Fruit fly (Drosophila melanogaster) whole organism, embryonic: Measurements from ENCODE around the gene cue.

Experiments
- Abd-B ChIP-seq: fragments of 200-800 bp; sonication (Bioruptor generic); optimal IDR thresholded peaks from 2 replicates; lab custom pipeline; 2018; ENCODE audit warnings: missing biosample characterization, mild to moderate bottlenecking, missing genetic modification characterization, moderate library complexity
- Adf1 ChIP-seq: fragments of 200-800 bp; sonication (Bioruptor generic); IDR thresholded peaks from 2 replicates; pipeline ENCODE4 v1.3.6; 2022; ENCODE audit warnings: missing biosample characterization, missing genetic modification characterization
- B-H1 ChIP-seq: fragments of 200-800 bp; sonication (Bioruptor generic); IDR thresholded peaks from 3 replicates; pipeline ENCODE4 v1.3.6; 2022; ENCODE audit warnings: missing biosample characterization, missing genetic modification characterization
- CG11723 ChIP-seq: fragments of 200-800 bp; sonication (Bioruptor generic); optimal IDR thresholded peaks from 2 replicates; lab custom pipeline; 2017; ENCODE audit warnings: missing biosample characterization, mild to moderate bottlenecking, missing genetic modification characterization
- CG14014 ChIP-seq: fragments of 200-800 bp; sonication (Bioruptor generic); IDR thresholded peaks from 2 replicates; pipeline ENCODE4 v1.3.6; 2022; ENCODE audit warnings: missing biosample characterization, missing genetic modification characterization
- CG14050 ChIP-seq: fragments of 200-800 bp; sonication (Bioruptor generic); IDR thresholded peaks from 3 replicates; pipeline ENCODE4 v1.3.6; 2022; ENCODE audit warnings: missing biosample characterization, missing genetic modification characterization
- CG14667 ChIP-seq: fragments of 200-800 bp; sonication (Bioruptor generic); IDR thresholded peaks from 2 replicates; pipeline ENCODE4 v1.3.6; 2022; ENCODE audit warnings: missing biosample characterization, missing genetic modification characterization
- CG15011 ChIP-seq: fragments of 200-800 bp; sonication (Bioruptor generic); optimal IDR thresholded peaks from 3 replicates; lab custom pipeline; 2018; ENCODE audit warnings: missing biosample characterization, mild to moderate bottlenecking, missing genetic modification characterization
- CG16813 ChIP-seq: fragments of 200-800 bp; sonication (Bioruptor generic); IDR thresholded peaks from 3 replicates; pipeline ENCODE4 v1.3.6; 2022; ENCODE audit warnings: missing biosample characterization, missing genetic modification characterization; ENCODE audit not compliant: partially characterized antibody
- CG2199 ChIP-seq: fragments of 200-800 bp; sonication (Bioruptor generic); IDR thresholded peaks from 3 replicates; pipeline ENCODE4 v1.3.6; 2022; ENCODE audit warnings: missing biosample characterization, missing genetic modification characterization
- CG33557 ChIP-seq: fragments of 200-800 bp; sonication (Bioruptor generic); optimal IDR thresholded peaks from 2 replicates; lab custom pipeline; 2019; ENCODE audit warnings: missing biosample characterization, mild to moderate bottlenecking, missing genetic modification characterization, moderate library complexity
- CG3726 ChIP-seq: fragments of 200-800 bp; sonication (Bioruptor generic); IDR thresholded peaks from 3 replicates; pipeline ENCODE4, ENCODE4 v1.3.6; 2022; ENCODE audit warnings: missing biosample characterization, missing genetic modification characterization
- CG5180 ChIP-seq: fragments of 200-800 bp; sonication (Bioruptor generic); optimal IDR thresholded peaks from 3 replicates; lab custom pipeline; 2017; ENCODE audit warnings: missing biosample characterization, missing genetic modification characterization, mild to moderate bottlenecking, moderate library complexity, missing genetic modification reagents
- CG6689 ChIP-seq: fragments of 200-800 bp; sonication (Bioruptor generic); IDR thresholded peaks from 2 replicates; pipeline ENCODE4 v1.3.6; 2022; ENCODE audit warnings: missing biosample characterization, missing genetic modification characterization
- CG6765 ChIP-seq: fragments of 200-800 bp; sonication (Bioruptor generic); optimal IDR thresholded peaks from 3 replicates; lab custom pipeline; 2017; ENCODE audit warnings: missing biosample characterization, mild to moderate bottlenecking, missing genetic modification characterization
- CHES-1-like ChIP-seq: fragments of 200-800 bp; sonication (Bioruptor generic); optimal IDR thresholded peaks from 2 replicates; lab custom pipeline; 2016; ENCODE audit warnings: missing biosample characterization, missing genetic modification characterization
- Dbx ChIP-seq: fragments of 200-800 bp; sonication (Bioruptor generic); IDR thresholded peaks from 3 replicates; pipeline ENCODE4 v1.3.6; 2022; ENCODE audit warnings: missing biosample characterization, missing genetic modification characterization
- Dll ChIP-seq: fragments of 200-800 bp; sonication (Bioruptor generic); IDR thresholded peaks from 4 replicates; pipeline ENCODE4 v1.3.6; 2022; ENCODE audit warnings: missing biosample characterization, missing genetic modification characterization; ENCODE audit not compliant: partially characterized antibody
- Doc2 ChIP-seq: fragments of 200-800 bp; sonication (Bioruptor generic); IDR thresholded peaks from 2 replicates; pipeline ENCODE4 v1.3.6; 2022; ENCODE audit warnings: missing biosample characterization, missing genetic modification characterization
- Drgx ChIP-seq: fragments of 200-800 bp; sonication (Bioruptor generic); IDR thresholded peaks from 2 replicates; pipeline ENCODE4 v1.3.6; 2022; ENCODE audit warnings: missing biosample characterization, missing genetic modification characterization
- Ets97D ChIP-seq: fragments of 200-800 bp; sonication (Bioruptor generic); optimal IDR thresholded peaks from 3 replicates; lab custom pipeline; 2016; ENCODE audit warnings: missing biosample characterization, missing genetic modification characterization
- Fer2 ChIP-seq: fragments of 200-800 bp; sonication (Bioruptor generic); optimal IDR thresholded peaks from 2 replicates; lab custom pipeline; 2018; ENCODE audit warnings: missing biosample characterization, mild to moderate bottlenecking, missing genetic modification characterization, moderate library complexity
- Fer3 ChIP-seq: fragments of 200-800 bp; sonication (Bioruptor generic); optimal IDR thresholded peaks from 2 replicates; lab custom pipeline; 2018; ENCODE audit warnings: missing biosample characterization, mild to moderate bottlenecking, missing genetic modification characterization, moderate library complexity
- Hand ChIP-seq: fragments of 200-800 bp; sonication (Bioruptor generic); optimal IDR thresholded peaks from 2 replicates; lab custom pipeline; 2017; ENCODE audit warnings: mild to moderate bottlenecking, missing biosample characterization, missing genetic modification reagents, missing genetic modification characterization
- Hr3 ChIP-seq: fragments of 200-800 bp; sonication (Bioruptor generic); optimal IDR thresholded peaks from 3 replicates; lab custom pipeline; 2016; ENCODE audit warnings: missing biosample characterization, missing genetic modification characterization
- MTF-1 ChIP-seq: fragments of 200-800 bp; sonication (Bioruptor generic); optimal IDR thresholded peaks from 2 replicates; lab custom pipeline; 2018; ENCODE audit warnings: missing biosample characterization, mild to moderate bottlenecking, missing genetic modification characterization, borderline replicate concordance
- Max ChIP-seq: fragments of 200-800 bp; sonication (Bioruptor generic); optimal IDR thresholded peaks from 2 replicates; lab custom pipeline; 2016; ENCODE audit warnings: missing biosample characterization, mild to moderate bottlenecking, missing genetic modification characterization
- Mes4 ChIP-seq: fragments of 200-800 bp; sonication (Bioruptor generic); optimal IDR thresholded peaks from 2 replicates; lab custom pipeline; 2016; ENCODE audit warnings: missing biosample characterization, missing genetic modification characterization
- Tbp ChIP-seq: fragments of >200 bp; optimal IDR thresholded peaks from 2 replicates; lab custom pipeline; 2018; ENCODE audit warnings: missing biosample characterization, missing genetic modification characterization
- ac ChIP-seq: fragments of 200-800 bp; sonication (Bioruptor generic); optimal IDR thresholded peaks from 3 replicates; lab custom pipeline; 2017; ENCODE audit warnings: missing biosample characterization, mild to moderate bottlenecking, missing genetic modification characterization
- ap ChIP-seq: fragments of 200-800 bp; sonication (Bioruptor generic); IDR thresholded peaks from 2 replicates; pipeline ENCODE4 v1.3.6; 2022; ENCODE audit warnings: missing biosample characterization, missing genetic modification characterization
- ase ChIP-seq: fragments of 200-800 bp; sonication (Bioruptor generic); IDR thresholded peaks from 3 replicates; pipeline ENCODE4 v1.3.6; 2022; ENCODE audit warnings: missing biosample characterization, missing genetic modification characterization
- az2 ChIP-seq: fragments of 200-800 bp; sonication (Bioruptor generic); optimal IDR thresholded peaks from 3 replicates; lab custom pipeline; 2016; ENCODE audit warnings: missing biosample characterization, missing genetic modification characterization
- bab2 ChIP-seq: fragments of 200-800 bp; sonication (Bioruptor generic); optimal IDR thresholded peaks from 2 replicates; lab custom pipeline; 2016; ENCODE audit warnings: missing biosample characterization, missing genetic modification characterization
- croc ChIP-seq: fragments of 200-800 bp; sonication (Bioruptor generic); conservative IDR thresholded peaks from 3 replicates; pipeline ENCODE4 v1.3.6; 2022; ENCODE audit warnings: missing biosample characterization, missing genetic modification characterization
- cwo ChIP-seq: fragments of 200-800 bp; sonication (Bioruptor generic); optimal IDR thresholded peaks from 3 replicates; lab custom pipeline; 2017; ENCODE audit warnings: missing biosample characterization, missing genetic modification characterization, mild to moderate bottlenecking, moderate library complexity, missing genetic modification reagents
- da ChIP-seq: fragments of 200-800 bp; sonication (Bioruptor generic); optimal IDR thresholded peaks from 2 replicates; lab custom pipeline; 2016; ENCODE audit warnings: missing biosample characterization, missing genetic modification characterization
- gce ChIP-seq: fragments of 200-800 bp; sonication (Bioruptor generic); IDR thresholded peaks from 3 replicates; pipeline ENCODE4 v1.3.6; 2022; ENCODE audit warnings: missing biosample characterization, missing genetic modification characterization
- gcm ChIP-seq: fragments of 200-800 bp; sonication (Bioruptor generic); optimal IDR thresholded peaks from 2 replicates; lab custom pipeline; 2019; ENCODE audit warnings: missing biosample characterization, mild to moderate bottlenecking, missing genetic modification characterization, moderate library complexity
- hbn ChIP-seq: fragments of 200-800 bp; sonication (Bioruptor generic); IDR thresholded peaks from 2 replicates; pipeline ENCODE4 v1.3.6; 2022; ENCODE audit warnings: missing biosample characterization, missing genetic modification characterization; ENCODE audit not compliant: partially characterized antibody
- ken ChIP-seq: fragments of 200-800 bp; sonication (Bioruptor generic); IDR thresholded peaks from 3 replicates; pipeline ENCODE4 v1.3.6; 2022; ENCODE audit warnings: missing biosample characterization, missing genetic modification characterization
- nerfin-2 ChIP-seq: fragments of 200-800 bp; sonication (Bioruptor generic); IDR thresholded peaks from 2 replicates; pipeline ENCODE4 v1.3.6; 2022; ENCODE audit warnings: missing biosample characterization, missing genetic modification characterization; ENCODE audit not compliant: partially characterized antibody
- odd ChIP-seq: fragments of 200-800 bp; sonication (Bioruptor generic); optimal IDR thresholded peaks from 2 replicates; lab custom pipeline; 2017; ENCODE audit warnings: missing biosample characterization, mild to moderate bottlenecking, missing genetic modification characterization
- run ChIP-seq: fragments of 200-800 bp; sonication (Bioruptor generic); optimal IDR thresholded peaks from 3 replicates; lab custom pipeline; 2018; ENCODE audit warnings: missing biosample characterization, mild to moderate bottlenecking, missing genetic modification characterization
- sd ChIP-seq: fragments of 200-800 bp; sonication (Bioruptor generic); optimal IDR thresholded peaks from 3 replicates; lab custom pipeline; 2018; ENCODE audit warnings: missing biosample characterization, mild to moderate bottlenecking, missing genetic modification characterization, moderate library complexity
- sqz ChIP-seq: fragments of 200-800 bp; sonication (Bioruptor generic); optimal IDR thresholded peaks from 3 replicates; lab custom pipeline; 2018; ENCODE audit warnings: missing biosample characterization, mild to moderate bottlenecking, missing genetic modification characterization
- stc ChIP-seq: fragments of 200-800 bp; sonication (Bioruptor generic); IDR thresholded peaks from 2 replicates; pipeline ENCODE4 v1.3.6; 2022; ENCODE audit warnings: missing biosample characterization, missing genetic modification characterization
- toy ChIP-seq: fragments of 200-800 bp; sonication (Bioruptor generic); IDR thresholded peaks from 2 replicates; pipeline ENCODE4 v1.3.6; 2022; ENCODE audit warnings: missing biosample characterization, missing genetic modification characterization
- unc-4 ChIP-seq: fragments of 200-800 bp; sonication (Bioruptor generic); IDR thresholded peaks from 2 replicates; pipeline ENCODE4 v1.3.6; 2022; ENCODE audit warnings: missing biosample characterization, missing genetic modification characterization; ENCODE audit not compliant: partially characterized antibody

Gene cue

DNA sequence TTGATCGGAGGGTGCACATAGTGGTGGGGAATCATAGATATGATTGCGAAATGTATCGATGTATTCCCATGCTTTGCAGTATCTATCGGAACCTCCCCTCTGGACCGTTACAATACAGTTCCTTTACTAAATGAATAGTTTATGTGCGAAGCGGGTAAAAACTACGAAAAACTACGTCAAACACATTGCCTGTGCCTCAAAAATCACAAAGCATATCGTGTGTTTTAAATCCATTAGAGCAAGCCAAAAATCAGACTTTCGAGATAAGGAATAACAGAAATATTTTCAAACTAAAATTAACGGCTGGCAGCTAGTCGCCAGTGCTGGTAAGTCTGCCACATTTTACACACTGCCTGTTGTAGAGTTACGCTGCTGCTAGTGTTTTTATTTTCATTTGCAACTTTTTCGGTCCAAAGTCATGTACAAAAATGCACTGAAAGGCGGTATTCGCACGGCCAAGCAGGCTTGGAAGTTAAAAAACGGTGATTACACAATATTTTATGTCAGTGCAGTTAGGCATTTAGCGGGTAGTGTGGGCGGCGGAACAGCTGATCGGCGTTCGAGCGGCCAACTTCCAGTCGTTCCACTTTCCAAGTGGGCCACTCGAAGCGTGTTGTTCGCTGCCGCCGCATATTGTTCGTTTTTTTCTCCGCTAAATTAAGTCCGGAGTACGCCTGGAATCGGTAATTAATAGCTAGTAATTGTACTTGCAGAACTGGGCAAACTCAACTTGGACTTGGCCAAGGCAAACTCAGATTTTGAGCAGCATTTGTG, 390 bp upstream of the cue start (continued):
- TF ChIP-seq ase (no peak), CG3726 (GFP tag; lab: Robert Waterston, UW) (no peak), CG2199 (GFP tag; lab: Robert Waterston, UW) (0 out of 3 replicates have a peak, but pooled peaks have one; percentile 11), az2 (peak; percentile 55), B-H1 (GFP tag; lab: Robert Waterston, UW) (peak; percentile 31; the same call in 1 of the 3 replicates), cwo (GFP tag; lab: Kevin White, UChicago) (peak; percentile 6), Abd-B (GFP tag; lab: Kevin White, UChicago) (peak; percentile 48), CG6689 (GFP tag; lab: Robert Waterston, UW) (peak; percentile 48), Max (GFP tag; lab: Kevin White, UChicago) (peak; percentile 67), da (GFP tag; lab: Kevin White, UChicago) (no peak), CG16813 (GFP tag; lab: Robert Waterston, UW) (peak; percentile 84), CG6765 (no peak), Drgx (peak; percentile 71), toy (GFP tag; lab: Robert Waterston, UW) (no peak), bab2 (peak; percentile 70), run (tag; lab: Kevin White, UChicago) (no peak), croc (GFP tag; lab: Robert Waterston, UW) (no peak), CG14667 (GFP tag; lab: Robert Waterston, UW) (0 out of 2 replicates have a peak, but pooled peaks have one; percentile 27), Tbp (no peak), CG14014 (GFP tag; lab: Robert Waterston, UW) (peak; percentile 57; the same call in 1 of the 2 replicates), Ets97D (GFP tag; lab: Kevin White, UChicago) (peak; percentile 80), Fer2 (tag; lab: Kevin White, UChicago) (no peak), Adf1 (GFP tag; lab: Robert Waterston, UW) (no peak; the same call in 1 of the 2 replicates), Doc2 (GFP tag; lab: Robert Waterston, UW) (no peak), Hand (GFP tag; lab: Kevin White, UChicago) (no peak), sqz (GFP tag; lab: Kevin White, UChicago) (no peak), gcm (GFP tag; lab: Kevin White, UChicago) (no peak), stc (GFP tag; lab: Robert Waterston, UW) (peak; percentile 45), CG5180 (GFP tag; lab: Kevin White, UChicago) (no peak), hbn (peak; percentile 66), unc-4 (GFP tag; lab: Robert Waterston, UW) (peak; percentile 77), gce (0 out of 3 replicates have a peak, but pooled peaks have one; percentile 38), MTF-1 (GFP tag; lab: Kevin White, UChicago) (peak; percentile 41), CG15011 (GFP tag; lab: Kevin White, UChicago) (no peak), CHES-1-like (peak; percentile 52), CG33557 (GFP tag; lab: Kevin White, UChicago) (peak; percentile 3), Dll (peak; percentile 81), CG11723 (GFP tag; lab: Kevin White, UChicago) (no peak), nerfin-2 (GFP tag; lab: Robert Waterston, UW) (peak; percentile 65), ac (no peak), sd (no peak), CG14050 (GFP tag; lab: Robert Waterston, UW) (no peak), odd (GFP tag; lab: Kevin White, UChicago) (no peak), Hr3 (peak; percentile 67), ken (GFP tag; lab: Robert Waterston, UW) (peak; percentile 63; the same call in 2 of the 3 replicates), ap (GFP tag; lab: Robert Waterston, UW) (peak; percentile 50; the same call in 1 of the 2 replicates), Dbx (GFP tag; lab: Robert Waterston, UW) (no peak), Fer3 (tag; lab: Kevin White, UChicago) (no peak), Mes4 (GFP tag; lab: Kevin White, UChicago) (peak; percentile 58)
